Worm (Caenorhabditis elegans): ENCODE results near the gene C48B4.11.
A peak's percentile ranks its signal among the peaks of the same experiment; 100 is the strongest.

The C48B4.11 gene

ce11 chrIII:9538655-9539155 is 27.2 kb downstream of the C48B4.11 start, which contains the start of gene ZK1098.3:
TSS of gene ZK1098.3 (minus strand) at chrIII:9538705.
- TF ChIP-seq nhr-43 (tag; optimal IDR thresholded peaks at IDR 0.05; ENCODE audit: poor library complexity, severe bottlenecking) (no peak), elt-1 (tag; optimal IDR thresholded peaks at IDR 0.05) (no peak), lin-15B (tag; optimal IDR thresholded peaks at IDR 0.05) (no peak), eor-1 (tag; optimal IDR thresholded peaks at IDR 0.05) (no peak), ZK546.5 (tag; optimal IDR thresholded peaks at IDR 0.05) (no peak), nhr-25 (tag; optimal IDR thresholded peaks at IDR 0.05) (no peak), nfya-1 (tag; optimal IDR thresholded peaks at IDR 0.05; ENCODE audit: insufficient read depth) (peak; percentile 44), pha-4 (tag; optimal IDR thresholded peaks at IDR 0.05) (peak; percentile 67), nhr-11 (tag; optimal IDR thresholded peaks at IDR 0.05) (no peak), ceh-28 (tag; optimal IDR thresholded peaks at IDR 0.05) (peak; percentile 63), unc-62 (GFP tag; optimal IDR thresholded peaks at IDR 0.05) (no peak), nhr-12 (tag; optimal IDR thresholded peaks at IDR 0.05) (no peak), lsy-12 (tag; optimal IDR thresholded peaks at IDR 0.05) (no peak), daf-12 (tag; optimal IDR thresholded peaks at IDR 0.05) (no peak), jun-1 (tag; optimal IDR thresholded peaks at IDR 0.05) (no peak), unc-39 (tag; optimal IDR thresholded peaks at IDR 0.05) (no peak), fkh-2 (tag; optimal IDR thresholded peaks at IDR 0.05) (no peak)

- no peak for TF ChIP-seq lsy-12 (tag; optimal IDR thresholded peaks at IDR 0.05)
- TF ChIP-seq nhr-237 (tag; optimal IDR thresholded peaks at IDR 0.05), result no peak
- no peak for TF ChIP-seq fkh-2 (tag; optimal IDR thresholded peaks at IDR 0.05)
- no peak for TF ChIP-seq nhr-76 (tag; optimal IDR thresholded peaks at IDR 0.05)
- TF ChIP-seq pha-4 (tag; optimal IDR thresholded peaks at IDR 0.05), result peak; percentile 69
- no peak for TF ChIP-seq fos-1 (tag; optimal IDR thresholded peaks at IDR 0.05)
- TF ChIP-seq egl-27 (tag; optimal IDR thresholded peaks at IDR 0.05), result no peak
- TF ChIP-seq jun-1 (tag; optimal IDR thresholded peaks at IDR 0.05), result no peak
- no peak for TF ChIP-seq nhr-28 (tag; optimal IDR thresholded peaks at IDR 0.05)
- TF ChIP-seq mml-1 (tag; optimal IDR thresholded peaks at IDR 0.05), result no peak
- peak; percentile 34 for TF ChIP-seq nfya-1 (tag; optimal IDR thresholded peaks at IDR 0.05; ENCODE audit: insufficient read depth)
- TF ChIP-seq ceh-28 (tag; optimal IDR thresholded peaks at IDR 0.05), result no peak
- TF ChIP-seq ztf-4 (tag; optimal IDR thresholded peaks at IDR 0.05), result no peak
- no peak for TF ChIP-seq unc-39 (tag; optimal IDR thresholded peaks at IDR 0.05)
- TF ChIP-seq aly-2 (tag; optimal IDR thresholded peaks at IDR 0.05), result no peak
- no peak for TF ChIP-seq ceh-16 (tag; optimal IDR thresholded peaks at IDR 0.05)
- no peak for TF ChIP-seq sea-2 (GFP tag; optimal IDR thresholded peaks at IDR 0.05)
- TF ChIP-seq lin-39 (tag; optimal IDR thresholded peaks at IDR 0.05), result no peak
Observed at ce11 chrIII:9528824-9529223, 37.1 kb downstream of the C48B4.11 start, which contains the start of gene ZK1098.2. TSS of gene ZK1098.2 (plus strand) at chrIII:9529159.

- TF ChIP-seq snpc-4 (tag; optimal IDR thresholded peaks at IDR 0.05), result no peak
- TF ChIP-seq nhr-23 (tag; optimal IDR thresholded peaks at IDR 0.05), result no peak
- TF ChIP-seq elt-2 (tag; optimal IDR thresholded peaks at IDR 0.05), result no peak
- no peak for TF ChIP-seq lin-15B (tag; optimal IDR thresholded peaks at IDR 0.05)
- TF ChIP-seq mdl-1 (tag; optimal IDR thresholded peaks at IDR 0.05), result no peak
- TF ChIP-seq ceh-82 (tag; optimal IDR thresholded peaks at IDR 0.05), result no peak
- no peak for TF ChIP-seq nhr-11 (tag; optimal IDR thresholded peaks at IDR 0.05)
- TF ChIP-seq ceh-16 (tag; optimal IDR thresholded peaks at IDR 0.05), result no peak
- no peak for TF ChIP-seq jun-1 (tag; optimal IDR thresholded peaks at IDR 0.05)
Observed at ce11 chrIII:9526851-9527250, 39.1 kb downstream of the C48B4.11 start, which contains the start of gene ZK1098.6. TSS of gene ZK1098.6 (plus strand) at chrIII:9527151.

ce11 chrIII:9525252-9525651 is 40.7 kb downstream of the C48B4.11 start, which contains the start of gene trpp-3:
TSS of gene trpp-3 (plus strand) at chrIII:9525552.
- TF ChIP-seq lin-39 (tag; optimal IDR thresholded peaks at IDR 0.05), result no peak
- no peak for TF ChIP-seq ztf-11 (tag; optimal IDR thresholded peaks at IDR 0.05)
- TF ChIP-seq eor-1 (tag; optimal IDR thresholded peaks at IDR 0.05), result no peak
- no peak for TF ChIP-seq jun-1 (tag; optimal IDR thresholded peaks at IDR 0.05)
- TF ChIP-seq zag-1 (tag; optimal IDR thresholded peaks at IDR 0.05), result no peak
- no peak for TF ChIP-seq ama-1 (optimal IDR thresholded peaks at IDR 0.05)
- no peak for TF ChIP-seq unc-39 (tag; optimal IDR thresholded peaks at IDR 0.05)
- no peak for TF ChIP-seq nhr-76 (tag; optimal IDR thresholded peaks at IDR 0.05)
- TF ChIP-seq ceh-82 (tag; optimal IDR thresholded peaks at IDR 0.05), result no peak

All from whole organism, L3 larva.